Worm (Caenorhabditis elegans): ENCODE measurements around the gene F38B7.11.

Gene F38B7.11

DNA sequence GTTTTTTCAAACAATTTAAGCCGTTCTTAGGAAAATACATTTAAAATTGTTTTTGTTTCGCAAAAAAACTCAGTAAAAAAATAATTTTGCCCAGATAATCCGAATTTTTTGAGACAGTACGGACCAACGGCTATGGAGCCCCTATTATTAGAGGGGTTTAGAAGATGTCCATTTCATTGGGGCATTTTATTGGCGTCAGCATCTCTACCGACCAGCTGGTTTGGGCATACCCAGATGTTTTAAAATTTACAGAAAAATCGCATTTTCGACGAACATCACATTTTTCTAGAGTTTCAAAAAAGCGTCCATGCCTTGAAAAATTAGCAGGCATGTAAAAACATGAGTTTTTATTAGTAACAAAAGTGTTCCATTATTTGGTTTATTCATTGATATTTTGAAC is 5.6 kb upstream of the F38B7.11 start:
- TF ChIP-seq C38D4.7 (GFP tag; optimal IDR thresholded peaks at IDR 0.05) (peak; percentile 24), ceh-34 (tag; optimal IDR thresholded peaks at IDR 0.05) (no peak)

DNA sequence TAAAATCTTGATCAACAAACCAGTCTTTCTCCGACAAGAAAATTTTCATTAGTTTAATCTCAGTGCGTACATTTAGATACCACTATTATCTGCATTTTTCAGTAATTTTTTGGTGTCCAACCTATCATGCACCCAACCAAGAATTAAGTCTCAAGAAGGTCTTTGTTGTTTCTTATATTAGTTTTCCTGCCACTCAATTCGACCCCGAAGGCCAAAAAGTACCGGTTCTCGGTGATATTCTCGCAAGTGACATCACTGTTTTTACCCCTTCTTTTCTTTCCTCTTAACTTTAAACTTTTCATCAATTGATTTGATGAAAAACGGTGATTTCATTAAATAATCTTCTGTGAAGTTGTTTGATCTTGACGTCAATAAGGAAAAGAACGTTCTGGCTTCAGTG is 3.3 kb upstream of the F38B7.11 start, which contains the start of gene F38B7.2:
TSS of gene F38B7.2 (plus strand) at position 400 of the 400 bp plus-strand sequence.
- no peak for TF ChIP-seq tbx-7 (tag; optimal IDR thresholded peaks at IDR 0.05)
- TF ChIP-seq pha-2 (tag; optimal IDR thresholded peaks at IDR 0.05) = no peak
- TF ChIP-seq fax-1 (tag; optimal IDR thresholded peaks at IDR 0.05) = no peak
- no peak for TF ChIP-seq lim-6 (tag; optimal IDR thresholded peaks at IDR 0.05)

DNA sequence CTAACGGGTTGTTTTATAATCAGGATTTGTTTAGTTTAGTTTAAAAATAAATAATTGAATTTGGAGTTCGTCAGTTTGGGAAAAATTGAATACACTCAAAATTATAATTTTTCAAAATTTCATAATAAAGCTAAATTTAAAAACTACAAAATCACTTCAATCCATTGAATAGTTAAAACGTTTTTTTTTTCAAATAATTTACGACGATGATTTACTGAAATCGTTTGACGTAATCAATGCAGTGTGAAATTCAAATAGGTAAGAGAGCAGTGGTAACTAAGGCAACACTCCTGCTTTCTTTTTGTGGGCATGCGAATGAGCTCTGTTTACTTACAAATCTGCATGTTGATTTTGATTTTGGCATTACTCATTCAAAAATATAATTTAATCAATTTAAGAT is 1.7 kb upstream of the F38B7.11 start, which contains the start of gene F38B7.10:
TSS of gene F38B7.10 (plus strand) at position 301 of the 400 bp plus-strand sequence.
- TF ChIP-seq nhr-11 (tag; optimal IDR thresholded peaks at IDR 0.05) = no peak
- no peak for TF ChIP-seq tbx-2 (tag; optimal IDR thresholded peaks at IDR 0.05)
- TF ChIP-seq odd-2 (tag; optimal IDR thresholded peaks at IDR 0.05) = no peak

DNA sequence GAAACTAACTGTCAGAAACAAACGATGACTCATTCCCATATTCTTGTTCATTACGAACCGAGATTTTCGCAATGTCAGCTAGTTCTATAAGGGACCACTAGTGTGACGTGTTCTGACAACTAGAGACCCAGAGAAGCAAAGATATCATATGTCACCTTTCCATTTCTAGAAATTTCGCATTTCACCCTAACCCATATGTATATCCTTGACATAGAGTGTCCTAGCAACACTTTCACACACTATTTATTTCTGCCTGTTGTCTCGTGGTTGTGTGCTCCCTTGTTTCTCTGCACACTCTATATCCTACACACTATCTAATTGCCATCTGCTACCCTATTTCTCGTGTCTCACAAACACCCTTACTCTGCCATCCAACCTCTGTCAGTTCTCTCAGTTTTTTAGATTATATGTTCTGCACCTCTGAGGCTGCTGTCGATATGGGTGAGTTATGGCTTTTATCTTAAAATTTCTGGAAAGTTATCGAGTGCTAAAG is 2.1 kb downstream of the F38B7.11 start, which contains the start of the genes F38B7.17 and F38B7.3:
TSS of gene F38B7.17 (minus strand) at position 51 of the 493 bp plus-strand sequence.
TSS of gene F38B7.3 (plus strand) at position 194 of the 493 bp plus-strand sequence.
- TF ChIP-seq C08G9.2 (tag; optimal IDR thresholded peaks at IDR 0.05) (no peak), hlh-30 (tag; optimal IDR thresholded peaks at IDR 0.05; ENCODE audit: insufficient read depth) (peak; percentile 95), ceh-14 (tag; optimal IDR thresholded peaks at IDR 0.05) (peak; percentile 3), ceh-9 (tag; optimal IDR thresholded peaks at IDR 0.05) (no peak), hlh-8 (tag; optimal IDR thresholded peaks at IDR 0.05) (peak; percentile 12), ceh-34 (tag; optimal IDR thresholded peaks at IDR 0.05) (peak; percentile 42), elt-2 (tag; optimal IDR thresholded peaks at IDR 0.05) (peak; percentile 71), dve-1 (tag; optimal IDR thresholded peaks at IDR 0.05) (peak; percentile 36), tbx-2 (tag; optimal IDR thresholded peaks at IDR 0.05) (peak; percentile 51), nfya-1 (tag; optimal IDR thresholded peaks at IDR 0.05) (peak; percentile 58), hlh-13 (GFP tag; optimal IDR thresholded peaks at IDR 0.05) (no peak), unc-55 (GFP tag; optimal IDR thresholded peaks at IDR 0.05) (peak; percentile 51), unc-3 (GFP tag; conservative IDR thresholded peaks at IDR 0.05) (no peak), unc-3 (tag; optimal IDR thresholded peaks at IDR 0.05) (no peak), ceh-31 (tag; optimal IDR thresholded peaks at IDR 0.05) (peak; percentile 33), ceh-22 (tag; optimal IDR thresholded peaks at IDR 0.05) (no peak), ceh-6 (GFP tag; optimal IDR thresholded peaks at IDR 0.05) (no peak), ceh-19 (GFP tag; optimal IDR thresholded peaks at IDR 0.05) (peak; percentile 39)

DNA sequence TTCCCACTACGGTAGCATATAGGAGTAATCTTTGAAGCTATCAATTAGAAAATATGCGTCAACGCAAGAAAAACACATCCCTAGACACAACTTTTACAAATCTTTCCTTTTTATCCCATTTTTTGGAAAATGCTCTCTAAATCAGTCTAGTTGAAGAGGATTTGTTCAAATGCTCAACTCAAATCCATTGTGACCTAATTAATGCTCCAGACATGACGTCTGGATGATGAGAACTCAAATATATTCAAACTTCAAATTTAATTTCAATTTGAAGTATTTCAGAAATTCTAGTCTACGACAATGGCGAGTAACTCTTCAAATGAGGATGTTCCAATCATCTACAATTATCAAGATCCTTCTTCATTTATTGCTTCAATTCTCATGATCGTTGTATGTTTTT is 5.5 kb downstream of the F38B7.11 start, which contains the start of gene srx-85:
TSS of gene srx-85 (plus strand) at position 301 of the 400 bp plus-strand sequence.
- no peak for TF ChIP-seq fkh-6 (tag; optimal IDR thresholded peaks at IDR 0.05)
- TF ChIP-seq elt-2 (tag; optimal IDR thresholded peaks at IDR 0.05) = no peak

DNA sequence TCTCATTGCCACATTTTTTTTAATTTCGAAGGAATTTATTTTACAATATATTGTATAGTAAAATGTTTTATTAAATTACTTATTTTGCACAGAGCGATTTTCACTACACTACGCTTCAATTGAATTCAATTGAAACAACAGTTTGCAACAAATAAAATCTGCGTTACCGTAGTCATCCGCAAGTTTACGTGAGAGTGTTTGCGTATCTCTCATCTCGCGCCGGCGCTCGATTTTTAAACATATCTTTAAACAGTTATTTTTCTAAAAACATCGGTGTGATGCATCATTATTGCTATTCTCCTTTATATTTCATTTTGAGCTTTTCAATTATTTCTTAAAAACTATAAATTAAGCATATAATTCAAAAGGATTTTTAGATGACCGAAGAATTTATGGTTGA is 7.4 kb downstream of the F38B7.11 start, which contains the start of gene duo-1:
TSS of gene duo-1 (plus strand) at position 371 of the 400 bp plus-strand sequence.
- TF ChIP-seq unc-42 (tag; optimal IDR thresholded peaks at IDR 0.05) (no peak), F13H6.1 (tag; optimal IDR thresholded peaks at IDR 0.05) (no peak), ceh-9 (tag; optimal IDR thresholded peaks at IDR 0.05) (no peak), dmd-4 (tag; optimal IDR thresholded peaks at IDR 0.05; ENCODE audit: borderline replicate concordance) (no peak), ttx-3 (tag; optimal IDR thresholded peaks at IDR 0.05) (no peak), K09A11.1 (tag; optimal IDR thresholded peaks at IDR 0.05; ENCODE audit: insufficient read depth) (no peak), ceh-19 (GFP tag; optimal IDR thresholded peaks at IDR 0.05) (no peak), pha-4 (tag; optimal IDR thresholded peaks at IDR 0.05) (no peak), sdc-2 (tag; optimal IDR thresholded peaks at IDR 0.05) (no peak), rnt-1 (tag; optimal IDR thresholded peaks at IDR 0.05) (no peak), lim-6 (tag; optimal IDR thresholded peaks at IDR 0.05) (no peak), C08G9.2 (tag; optimal IDR thresholded peaks at IDR 0.05) (no peak), nhr-11 (tag; optimal IDR thresholded peaks at IDR 0.05) (no peak), eyg-1 (tag; optimal IDR thresholded peaks at IDR 0.05) (no peak)

Measured in whole organism, late embryonic.